Worm (Caenorhabditis elegans) whole organism, young adult: ENCODE data around the gene dsb-2.
A peak's percentile ranks its signal among the peaks of the same experiment; 100 is the strongest.

Experiments
- C06A6.2 ChIP-seq: fragments of 200-800 bp; sonication (Bioruptor generic); conservative IDR thresholded peaks from 2 replicates; pipeline ENCODE4 v1.3.6; 2022; ENCODE audit warnings: missing genetic modification characterization, missing compliant biosample characterization
- D2030.7 ChIP-seq: fragments of 200-800 bp; sonication (Bioruptor generic); IDR thresholded peaks from 2 replicates; pipeline ENCODE4 v1.3.6; 2022; ENCODE audit warnings: missing genetic modification reagents, missing genetic modification characterization, missing compliant biosample characterization
- F33H1.4 ChIP-seq: fragments of 200-800 bp; sonication (Bioruptor generic); IDR thresholded peaks from 2 replicates; pipeline ENCODE4 v1.3.6; 2022; ENCODE audit warnings: missing genetic modification reagents, missing genetic modification characterization, missing compliant biosample characterization
- F49E8.2 ChIP-seq: sonication (generic microtip); optimal IDR thresholded peaks from 3 replicates; lab custom pipeline; 2017; ENCODE audit warnings: missing genetic modification characterization, mild to moderate bottlenecking, missing compliant biosample characterization, antibody characterized with exemption, moderate library complexity; ENCODE audit not compliant: insufficient read depth
- F57A8.1 ChIP-seq: fragments of 200-800 bp; sonication (Bioruptor generic); optimal IDR thresholded peaks from 2 replicates; lab custom pipeline; 2018; ENCODE audit warnings: mild to moderate bottlenecking, missing genetic modification characterization, moderate library complexity, missing compliant biosample characterization
- K12H6.12 ChIP-seq: fragments of 200-800 bp; sonication (Bioruptor generic); optimal IDR thresholded peaks from 2 replicates; lab custom pipeline; 2018; ENCODE audit warnings: mild to moderate bottlenecking, missing genetic modification characterization, missing compliant biosample characterization
- T26A5.8 ChIP-seq: sonication (generic microtip); optimal IDR thresholded peaks from 2 replicates; lab custom pipeline; 2016; ENCODE audit warnings: missing genetic modification characterization, missing compliant biosample characterization
- Y67H2A.10 ChIP-seq: fragments of 200-800 bp; sonication (Bioruptor generic); conservative IDR thresholded peaks from 2 replicates; pipeline ENCODE4 v1.3.6; 2022; ENCODE audit warnings: missing genetic modification reagents, missing genetic modification characterization, missing compliant biosample characterization
- Y79H2A.3 ChIP-seq: fragments of 200-800 bp; sonication (Bioruptor generic); conservative IDR thresholded peaks from 2 replicates; pipeline ENCODE4 v1.3.6; 2022; ENCODE audit warnings: missing genetic modification reagents, missing genetic modification characterization, missing compliant biosample characterization
- Y95B8A.8 ChIP-seq: fragments of 200-800 bp; sonication (Bioruptor generic); IDR thresholded peaks from 2 replicates; pipeline ENCODE4 v1.3.6; 2022; ENCODE audit warnings: missing genetic modification reagents, missing genetic modification characterization, missing compliant biosample characterization
- ZK185.1 ChIP-seq: sonication (generic microtip); optimal IDR thresholded peaks from 2 replicates; lab custom pipeline; 2016; ENCODE audit warnings: mild to moderate bottlenecking, missing genetic modification characterization, missing compliant biosample characterization; ENCODE audit not compliant: poor library complexity, severe bottlenecking
- ama-1 ChIP-seq, 3 experiments: fragments of 150-350 bp in 1 of 3; sonication (generic microtip) in 2 of 3; optimal IDR thresholded peaks; 2 replicates each; lab custom pipeline; 2014 to 2018; ENCODE audit warnings: missing biosample characterization in 2 of 3, missing genetic modification characterization in 2 of 3, missing genetic modification reagents in 2 of 3
- aptf-3 ChIP-seq: fragments of 200-800 bp; sonication (Bioruptor generic); IDR thresholded peaks from 2 replicates; pipeline ENCODE4 v1.3.6; 2022; ENCODE audit warnings: missing genetic modification characterization, missing compliant biosample characterization
- atf-7 ChIP-seq: sonication (generic microtip); optimal IDR thresholded peaks from 2 replicates; lab custom pipeline; 2017; ENCODE audit warnings: mild to moderate bottlenecking, missing genetic modification characterization, missing compliant biosample characterization
- athp-1 ChIP-seq: sonication (generic microtip); optimal IDR thresholded peaks from 2 replicates; lab custom pipeline; 2017; ENCODE audit warnings: mild to moderate bottlenecking, missing genetic modification characterization, missing compliant biosample characterization
- attf-6 ChIP-seq: fragments of 200-800 bp; sonication (Bioruptor generic); IDR thresholded peaks from 2 replicates; pipeline ENCODE4 v1.3.6; 2022; ENCODE audit warnings: missing genetic modification reagents, missing genetic modification characterization, missing compliant biosample characterization
- bed-2 ChIP-seq: fragments of 200-800 bp; sonication (Bioruptor generic); IDR thresholded peaks from 2 replicates; pipeline ENCODE4 v1.3.6; 2022; ENCODE audit warnings: missing genetic modification reagents, missing genetic modification characterization, missing compliant biosample characterization
- ceh-100 ChIP-seq: fragments of 200-800 bp; sonication (Bioruptor generic); IDR thresholded peaks from 2 replicates; pipeline ENCODE4 v1.3.6; 2022; ENCODE audit warnings: missing genetic modification reagents, missing genetic modification characterization, missing compliant biosample characterization
- ceh-79 ChIP-seq: sonication (generic microtip); optimal IDR thresholded peaks from 2 replicates; lab custom pipeline; 2017; ENCODE audit warnings: mild to moderate bottlenecking, missing genetic modification characterization, missing compliant biosample characterization
- die-1 ChIP-seq: sonication (generic microtip); optimal IDR thresholded peaks from 2 replicates; lab custom pipeline; 2016; ENCODE audit warnings: missing genotype, mild to moderate bottlenecking, missing genetic modification characterization, missing compliant biosample characterization
- dpff-1 ChIP-seq: sonication (generic microtip); optimal IDR thresholded peaks from 2 replicates; lab custom pipeline; 2017; ENCODE audit warnings: mild to moderate bottlenecking, missing genetic modification characterization, missing compliant biosample characterization
- dpl-1 ChIP-seq: fragments of 150-350 bp; optimal IDR thresholded peaks from 2 replicates; lab custom pipeline; 2014; ENCODE audit warnings: missing biosample characterization, missing genetic modification reagents, missing genetic modification characterization
- egl-18 ChIP-seq: fragments of 200-800 bp; sonication (Bioruptor generic); IDR thresholded peaks from 2 replicates; pipeline ENCODE4 v1.3.6; 2022; ENCODE audit warnings: missing genetic modification reagents, missing genetic modification characterization, missing compliant biosample characterization
- ekl-4 ChIP-seq: fragments of 200-800 bp; sonication (Bioruptor generic); IDR thresholded peaks from 2 replicates; pipeline ENCODE4 v1.3.6; 2022; ENCODE audit warnings: missing genetic modification reagents, missing genetic modification characterization, missing compliant biosample characterization
- gei-17 ChIP-seq: fragments of 200-800 bp; sonication (Bioruptor generic); optimal IDR thresholded peaks from 2 replicates; lab custom pipeline; 2018; ENCODE audit warnings: mild to moderate bottlenecking, missing genetic modification characterization, missing compliant biosample characterization
- him-1 ChIP-seq: sonication (generic microtip); optimal IDR thresholded peaks from 2 replicates; lab custom pipeline; 2016; ENCODE audit warnings: missing genotype, missing genetic modification reagents, missing genetic modification characterization, missing compliant biosample characterization
- hlh-12 ChIP-seq: sonication (generic microtip); optimal IDR thresholded peaks from 2 replicates; lab custom pipeline; 2016; ENCODE audit warnings: missing genetic modification characterization, missing compliant biosample characterization
- hmg-1.2 ChIP-seq: fragments of 200-800 bp; sonication (Bioruptor generic); IDR thresholded peaks from 2 replicates; pipeline ENCODE4 v1.3.6; 2022; ENCODE audit warnings: missing genetic modification reagents, missing genetic modification characterization, missing compliant biosample characterization
- lag-1 ChIP-seq: fragments of 200-800 bp; sonication (Bioruptor generic); IDR thresholded peaks from 2 replicates; pipeline ENCODE4 v1.3.6; 2022; ENCODE audit warnings: missing genetic modification reagents, missing genetic modification characterization, missing compliant biosample characterization
- lin-26 ChIP-seq: fragments of 200-800 bp; sonication (Bioruptor generic); IDR thresholded peaks from 2 replicates; pipeline ENCODE4 v1.3.6; 2022; ENCODE audit warnings: missing genetic modification reagents, missing genetic modification characterization, missing compliant biosample characterization
- lin-35 ChIP-seq, 3 experiments: fragments of 150-350 bp in 2 of 3; sonication (generic microtip) in 1 of 3; optimal IDR thresholded peaks; 2 replicates each; lab custom pipeline; 2014 to 2018; ENCODE audit warnings: missing biosample characterization in 3 of 3, missing genetic modification characterization in 3 of 3, missing genetic modification reagents in 3 of 3
- lsl-1 ChIP-seq: fragments of 200-800 bp; sonication (Bioruptor generic); optimal IDR thresholded peaks from 2 replicates; lab custom pipeline; 2018; ENCODE audit warnings: mild to moderate bottlenecking, missing genetic modification characterization, moderate library complexity, missing compliant biosample characterization
- madf-10 ChIP-seq: sonication (generic microtip); optimal IDR thresholded peaks from 2 replicates; lab custom pipeline; 2016; ENCODE audit warnings: mild to moderate bottlenecking, missing genetic modification characterization, missing compliant biosample characterization
- madf-3 ChIP-seq: fragments of 200-800 bp; sonication (Bioruptor generic); IDR thresholded peaks from 2 replicates; pipeline ENCODE4 v1.3.6; 2022; ENCODE audit warnings: missing genetic modification reagents, missing genetic modification characterization, missing compliant biosample characterization
- madf-6 ChIP-seq: fragments of 200-800 bp; sonication (Bioruptor generic); IDR thresholded peaks from 2 replicates; pipeline ENCODE4 v1.3.6; 2022; ENCODE audit warnings: missing genetic modification reagents, missing genetic modification characterization, missing compliant biosample characterization
- madf-8 ChIP-seq: fragments of 200-800 bp; sonication (Bioruptor generic); conservative IDR thresholded peaks from 2 replicates; pipeline ENCODE4 v1.3.6; 2022; ENCODE audit warnings: missing genetic modification reagents, missing genetic modification characterization, missing compliant biosample characterization
- mcd-1 ChIP-seq: fragments of 200-800 bp; sonication (Bioruptor generic); IDR thresholded peaks from 2 replicates; pipeline ENCODE4 v1.3.6; 2022; ENCODE audit warnings: missing genetic modification reagents, missing genetic modification characterization, missing compliant biosample characterization
- mel-28 ChIP-seq: sonication (generic microtip); optimal IDR thresholded peaks from 2 replicates; lab custom pipeline; 2016; ENCODE audit warnings: borderline replicate concordance, mild to moderate bottlenecking, missing genetic modification characterization, missing compliant biosample characterization
- nfyb-1 ChIP-seq: fragments of 200-800 bp; sonication (Bioruptor generic); IDR thresholded peaks from 2 replicates; pipeline ENCODE4 v1.3.6; 2022; ENCODE audit warnings: missing genetic modification reagents, missing genetic modification characterization, missing compliant biosample characterization
- nhr-120 ChIP-seq: fragments of 200-800 bp; sonication (Bioruptor generic); IDR thresholded peaks from 2 replicates; pipeline ENCODE4 v1.3.6; 2022; ENCODE audit warnings: missing genetic modification characterization, missing compliant biosample characterization
- nhr-27 ChIP-seq: fragments of 200-800 bp; sonication (Bioruptor generic); optimal IDR thresholded peaks from 2 replicates; lab custom pipeline; 2018; ENCODE audit warnings: mild to moderate bottlenecking, missing genetic modification characterization, moderate library complexity, missing compliant biosample characterization
- nhr-80 ChIP-seq: sonication (generic microtip); optimal IDR thresholded peaks from 2 replicates; lab custom pipeline; 2016; ENCODE audit warnings: missing genetic modification characterization, missing compliant biosample characterization
- pha-4 ChIP-seq: fragments of 150-350 bp; sonication (generic microtip); optimal IDR thresholded peaks from 2 replicates; lab custom pipeline; 2014; ENCODE audit warnings: missing biosample characterization, missing genetic modification reagents, missing genetic modification characterization
- rcor-1 ChIP-seq: fragments of 200-800 bp; sonication (Bioruptor generic); IDR thresholded peaks from 2 replicates; pipeline ENCODE4 v1.3.6; 2022; ENCODE audit warnings: missing genetic modification reagents, missing genetic modification characterization, missing compliant biosample characterization
- rpc-1 ChIP-seq, 2 experiments: fragments of 150-350 bp in 1 of 2; sonication (generic microtip) in 1 of 2; optimal IDR thresholded peaks; 2 replicates each; lab custom pipeline; 2014 to 2018; ENCODE audit warnings: missing biosample characterization in 1 of 2, missing genetic modification characterization in 1 of 2, missing genetic modification reagents in 1 of 2, missing genotype in 1 of 2
- sptf-2 ChIP-seq: fragments of 200-800 bp; sonication (Bioruptor generic); optimal IDR thresholded peaks from 2 replicates; lab custom pipeline; 2018; ENCODE audit warnings: mild to moderate bottlenecking, missing genetic modification characterization, missing compliant biosample characterization
- tlf-1 ChIP-seq: fragments of 200-800 bp; sonication (Bioruptor generic); optimal IDR thresholded peaks from 2 replicates; lab custom pipeline; 2018; ENCODE audit warnings: mild to moderate bottlenecking, missing genetic modification characterization, missing compliant biosample characterization
- unc-130 ChIP-seq: sonication (generic microtip); optimal IDR thresholded peaks from 2 replicates; lab custom pipeline; 2016; ENCODE audit warnings: missing genetic modification reagents, missing genetic modification characterization, missing compliant biosample characterization
- xnd-1 ChIP-seq: sonication (generic microtip); optimal IDR thresholded peaks from 2 replicates; lab custom pipeline; 2016; ENCODE audit warnings: missing genotype, missing genetic modification reagents, missing genetic modification characterization, missing compliant biosample characterization

Gene dsb-2

DNA sequence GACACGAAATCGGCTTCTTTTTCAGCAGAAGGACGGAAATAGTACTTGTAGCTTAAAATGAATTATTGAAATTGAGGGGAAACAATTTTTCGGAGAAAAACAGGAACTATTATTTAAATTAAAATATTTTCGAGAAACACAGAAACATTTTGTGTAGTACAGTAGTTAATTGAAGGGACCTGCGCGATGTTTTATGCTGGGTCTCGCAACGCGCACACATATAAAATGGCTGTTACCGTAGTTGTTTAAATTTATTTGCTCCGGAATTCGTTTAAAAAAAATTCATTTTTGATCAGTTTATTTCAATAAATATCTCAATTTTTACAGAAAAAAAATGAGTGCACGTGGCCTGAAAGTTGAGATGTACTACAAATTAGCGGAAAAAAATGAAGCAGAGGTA lies at the start of gene dsb-2:
Gene dsb-2, plus strand, starts transcription at position 328 of the 400 bp plus-strand sequence.
- TF ChIP-seq hmg-1.2 (GFP tag; lab: Robert Waterston, UW) (peak; percentile 32; the same call in 1 of the 2 replicates), unc-130 (GFP tag; lab: Kevin White, UChicago) (peak; percentile 39), ama-1 (optimal IDR thresholded peaks at IDR 0.05; lab: Kevin White, UChicago) (no peak), ama-1 (GFP tag; optimal IDR thresholded peaks at IDR 0.05; lab: Kevin White, UChicago) (no peak), ceh-79 (no peak), athp-1 (peak; percentile 19), egl-18 (GFP tag; lab: Robert Waterston, UW) (no peak), mcd-1 (GFP tag; lab: Robert Waterston, UW) (peak; percentile 60), D2030.7 (GFP tag; lab: Robert Waterston, UW) (peak; percentile 79; the same call in 1 of the 2 replicates), attf-6 (GFP tag; lab: Robert Waterston, UW) (peak; percentile 27; the same call in 1 of the 2 replicates), K12H6.12 (tag; lab: Kevin White, UChicago) (no peak), aptf-3 (GFP tag; lab: Robert Waterston, UW) (no peak), nhr-80 (tag; lab: Kevin White, UChicago) (no peak), dpff-1 (tag; lab: Kevin White, UChicago) (no peak), madf-8 (GFP tag; lab: Robert Waterston, UW) (peak; percentile 89), tlf-1 (GFP tag; lab: Kevin White, UChicago) (peak; percentile 24), nhr-27 (tag; lab: Kevin White, UChicago) (no peak), pha-4 (tag; lab: Kevin White, UChicago) (no peak), nhr-120 (GFP tag; lab: Robert Waterston, UW) (no peak), ZK185.1 (tag; lab: Kevin White, UChicago) (no peak), F49E8.2 (tag; lab: Kevin White, UChicago) (peak; percentile 67), hlh-12 (no peak), die-1 (no peak), xnd-1 (tag; lab: Kevin White, UChicago) (peak; percentile 96), T26A5.8 (no peak), ekl-4 (GFP tag; lab: Robert Waterston, UW) (peak; percentile 35; the same call in 1 of the 2 replicates), ceh-100 (GFP tag; lab: Robert Waterston, UW) (peak; percentile 20; the same call in 1 of the 2 replicates), lag-1 (no peak), lsl-1 (GFP tag; lab: Kevin White, UChicago) (peak; percentile 99), dpl-1 (peak; percentile 29), gei-17 (GFP tag; lab: Kevin White, UChicago) (no peak), bed-2 (no peak), sptf-2 (no peak), madf-6 (GFP tag; lab: Robert Waterston, UW) (peak; percentile 97), Y95B8A.8 (GFP tag; lab: Robert Waterston, UW) (0 out of 2 replicates have a peak, but pooled peaks have one; percentile 50), F57A8.1 (GFP tag; lab: Kevin White, UChicago) (no peak), madf-10 (no peak), him-1 (tag; lab: Kevin White, UChicago) (peak; percentile 71), Y79H2A.3 (GFP tag; lab: Robert Waterston, UW) (no peak), nfyb-1 (no peak), rcor-1 (no peak), Y67H2A.10 (no peak), mel-28 (tag; lab: Kevin White, UChicago) (no peak), rpc-1 (optimal IDR thresholded peaks at IDR 0.05; lab: Kevin White, UChicago) (no peak), rpc-1 (tag; optimal IDR thresholded peaks at IDR 0.05; lab: Kevin White, UChicago) (no peak), C06A6.2 (GFP tag; lab: Robert Waterston, UW) (no peak), F33H1.4 (peak; percentile 96), lin-35 (GFP tag; optimal IDR thresholded peaks at IDR 0.05; lab: Kevin White, UChicago) (no peak), madf-3 (no peak), lin-26 (GFP tag; lab: Robert Waterston, UW) (no peak), atf-7 (tag; lab: Kevin White, UChicago) (no peak)
